Worm (Caenorhabditis elegans) whole organism, L3 larva: ENCODE measurements around the gene C11G10.1.

Experiments used
- R02D3.7 ChIP-seq: fragments of 150-350 bp; optimal IDR thresholded peaks from 2 replicates; lab custom pipeline; 2014; ENCODE audit warnings: missing biosample characterization, missing genetic modification characterization
- ZK546.5 ChIP-seq: sonication (generic microtip); optimal IDR thresholded peaks from 2 replicates; lab custom pipeline; 2017; ENCODE audit warnings: missing biosample characterization, missing genetic modification characterization
- ceh-16 ChIP-seq: sonication (generic microtip); optimal IDR thresholded peaks from 2 replicates; lab custom pipeline; 2017; ENCODE audit warnings: missing biosample characterization, missing genetic modification characterization
- ceh-28 ChIP-seq: fragments of 150-350 bp; optimal IDR thresholded peaks from 2 replicates; lab custom pipeline; 2014; ENCODE audit warnings: missing biosample characterization, missing genetic modification reagents, missing genetic modification characterization
- ceh-82 ChIP-seq: fragments of 150-350 bp; optimal IDR thresholded peaks from 2 replicates; lab custom pipeline; 2014; ENCODE audit warnings: missing biosample characterization, missing genetic modification characterization
- ceh-9 ChIP-seq: sonication (generic microtip); optimal IDR thresholded peaks from 2 replicates; lab custom pipeline; 2018; ENCODE audit warnings: missing biosample characterization, missing genetic modification characterization
- daf-12 ChIP-seq: fragments of 150-350 bp; optimal IDR thresholded peaks from 2 replicates; lab custom pipeline; 2014; ENCODE audit warnings: missing biosample characterization, missing genetic modification reagents, missing genetic modification characterization
- egl-27 ChIP-seq: sonication (generic microtip); optimal IDR thresholded peaks from 4 replicates; lab custom pipeline; 2017; ENCODE audit warnings: missing biosample characterization, missing genetic modification reagents, missing genetic modification characterization
- egl-5 ChIP-seq: fragments of 150-350 bp; optimal IDR thresholded peaks from 2 replicates; lab custom pipeline; 2017; ENCODE audit warnings: missing biosample characterization, missing genetic modification reagents, missing genetic modification characterization, inconsistent platforms
- elt-1 ChIP-seq: fragments of 150-350 bp; optimal IDR thresholded peaks from 2 replicates; lab custom pipeline; 2014; ENCODE audit warnings: missing biosample characterization, missing genetic modification characterization
- elt-2 ChIP-seq: sonication (generic microtip); optimal IDR thresholded peaks from 2 replicates; lab custom pipeline; 2016; ENCODE audit warnings: missing genetic modification reagents, mild to moderate bottlenecking, missing genetic modification characterization, missing compliant biosample characterization
- elt-3 ChIP-seq, 3 experiments: fragments of 150-350 bp in 1 of 3; sonication (generic microtip) in 2 of 3; optimal IDR thresholded peaks; 2 replicates in 2 of 3; 4 replicates in 1 of 3; lab custom pipeline; 2014 to 2017; ENCODE audit warnings: missing biosample characterization in 3 of 3, missing genetic modification characterization in 3 of 3
- eor-1 ChIP-seq, 2 experiments: fragments of 150-350 bp; optimal IDR thresholded peaks; 2 replicates each; lab custom pipeline; 2014 to 2018; ENCODE audit warnings: missing biosample characterization in 2 of 2, missing genetic modification characterization in 2 of 2
- fkh-10 ChIP-seq: sonication (generic microtip); optimal IDR thresholded peaks from 2 replicates; lab custom pipeline; 2017; ENCODE audit warnings: missing biosample characterization, missing genetic modification reagents, missing genetic modification characterization
- fkh-2 ChIP-seq: fragments of 150-350 bp; optimal IDR thresholded peaks from 2 replicates; lab custom pipeline; 2014; ENCODE audit warnings: missing biosample characterization, missing genetic modification reagents, missing genetic modification characterization
- fos-1 ChIP-seq: fragments of 150-350 bp; optimal IDR thresholded peaks from 2 replicates; lab custom pipeline; 2014; ENCODE audit warnings: missing biosample characterization, missing genetic modification characterization
- hmg-11 ChIP-seq: sonication (generic microtip); optimal IDR thresholded peaks from 2 replicates; lab custom pipeline; 2016; ENCODE audit warnings: missing genetic modification characterization, missing compliant biosample characterization
- jun-1 ChIP-seq: fragments of 150-350 bp; optimal IDR thresholded peaks from 2 replicates; lab custom pipeline; 2014; ENCODE audit warnings: missing biosample characterization, missing genetic modification reagents, missing genetic modification characterization
- lin-15B ChIP-seq: fragments of 150-350 bp; optimal IDR thresholded peaks from 2 replicates; lab custom pipeline; 2014; ENCODE audit warnings: missing biosample characterization, missing genetic modification characterization
- lin-39 ChIP-seq: fragments of 150-350 bp; optimal IDR thresholded peaks from 2 replicates; lab custom pipeline; 2018; ENCODE audit warnings: missing biosample characterization, missing genetic modification reagents, missing genetic modification characterization
- lsy-12 ChIP-seq: sonication (generic microtip); optimal IDR thresholded peaks from 2 replicates; lab custom pipeline; 2016; ENCODE audit warnings: mild to moderate bottlenecking, missing genetic modification characterization, missing compliant biosample characterization
- mdl-1 ChIP-seq: fragments of 150-350 bp; optimal IDR thresholded peaks from 2 replicates; lab custom pipeline; 2014; ENCODE audit warnings: missing biosample characterization, missing genetic modification characterization
- nfya-1 ChIP-seq: sonication (generic microtip); optimal IDR thresholded peaks from 2 replicates; lab custom pipeline; 2017; ENCODE audit warnings: missing genetic modification characterization, mild to moderate bottlenecking, missing compliant biosample characterization, antibody characterized with exemption, moderate library complexity; ENCODE audit not compliant: insufficient read depth
- nhr-11 ChIP-seq: fragments of 150-350 bp; optimal IDR thresholded peaks from 2 replicates; lab custom pipeline; 2014; ENCODE audit warnings: missing biosample characterization, missing genetic modification characterization
- nhr-12 ChIP-seq: fragments of 150-350 bp; optimal IDR thresholded peaks from 2 replicates; lab custom pipeline; 2014; ENCODE audit warnings: missing biosample characterization, missing genetic modification characterization
- nhr-23 ChIP-seq: fragments of 150-350 bp; optimal IDR thresholded peaks from 2 replicates; lab custom pipeline; 2014; ENCODE audit warnings: missing biosample characterization, missing genetic modification reagents, missing genetic modification characterization
- nhr-25 ChIP-seq: sonication (generic microtip); optimal IDR thresholded peaks from 2 replicates; lab custom pipeline; 2017; ENCODE audit warnings: missing biosample characterization, missing genetic modification characterization
- nhr-28 ChIP-seq: fragments of 150-350 bp; optimal IDR thresholded peaks from 2 replicates; lab custom pipeline; 2014; ENCODE audit warnings: missing biosample characterization, missing genetic modification characterization
- nhr-43 ChIP-seq: sonication (generic microtip); optimal IDR thresholded peaks from 2 replicates; lab custom pipeline; 2016; ENCODE audit warnings: mild to moderate bottlenecking, missing genetic modification characterization, missing compliant biosample characterization; ENCODE audit not compliant: poor library complexity, severe bottlenecking
- nhr-77 ChIP-seq: fragments of 150-350 bp; optimal IDR thresholded peaks from 2 replicates; lab custom pipeline; 2014; ENCODE audit warnings: missing biosample characterization, missing genetic modification characterization
- pha-4 ChIP-seq: fragments of 150-350 bp; optimal IDR thresholded peaks from 2 replicates; lab custom pipeline; 2014; ENCODE audit warnings: missing biosample characterization, missing genetic modification reagents, missing genetic modification characterization
- pqm-1 ChIP-seq: fragments of 150-350 bp; optimal IDR thresholded peaks from 2 replicates; lab custom pipeline; 2017; ENCODE audit warnings: missing biosample characterization, missing genetic modification characterization, inconsistent platforms
- skn-1 ChIP-seq: fragments of 150-350 bp; optimal IDR thresholded peaks from 2 replicates; lab custom pipeline; 2014; ENCODE audit warnings: missing biosample characterization, missing genetic modification characterization
- snpc-4 ChIP-seq: fragments of 150-350 bp; optimal IDR thresholded peaks from 2 replicates; lab custom pipeline; 2014; ENCODE audit warnings: missing biosample characterization, missing genetic modification characterization
- tbx-2 ChIP-seq: sonication (generic microtip); optimal IDR thresholded peaks from 2 replicates; lab custom pipeline; 2016; ENCODE audit warnings: mild to moderate bottlenecking, missing genetic modification characterization, missing compliant biosample characterization
- unc-62 ChIP-seq: fragments of 150-350 bp; sonication (generic microtip); optimal IDR thresholded peaks from 4 replicates; lab custom pipeline; 2014; ENCODE audit warnings: missing biosample characterization, missing genetic modification reagents, missing genetic modification characterization
- ztf-11 ChIP-seq: fragments of 150-350 bp; optimal IDR thresholded peaks from 2 replicates; lab custom pipeline; 2014; ENCODE audit warnings: missing biosample characterization, missing genetic modification characterization
- ztf-4 ChIP-seq: fragments of 150-350 bp; optimal IDR thresholded peaks from 2 replicates; lab custom pipeline; 2014; ENCODE audit warnings: missing biosample characterization, missing genetic modification characterization

The C11G10.1 gene

DNA sequence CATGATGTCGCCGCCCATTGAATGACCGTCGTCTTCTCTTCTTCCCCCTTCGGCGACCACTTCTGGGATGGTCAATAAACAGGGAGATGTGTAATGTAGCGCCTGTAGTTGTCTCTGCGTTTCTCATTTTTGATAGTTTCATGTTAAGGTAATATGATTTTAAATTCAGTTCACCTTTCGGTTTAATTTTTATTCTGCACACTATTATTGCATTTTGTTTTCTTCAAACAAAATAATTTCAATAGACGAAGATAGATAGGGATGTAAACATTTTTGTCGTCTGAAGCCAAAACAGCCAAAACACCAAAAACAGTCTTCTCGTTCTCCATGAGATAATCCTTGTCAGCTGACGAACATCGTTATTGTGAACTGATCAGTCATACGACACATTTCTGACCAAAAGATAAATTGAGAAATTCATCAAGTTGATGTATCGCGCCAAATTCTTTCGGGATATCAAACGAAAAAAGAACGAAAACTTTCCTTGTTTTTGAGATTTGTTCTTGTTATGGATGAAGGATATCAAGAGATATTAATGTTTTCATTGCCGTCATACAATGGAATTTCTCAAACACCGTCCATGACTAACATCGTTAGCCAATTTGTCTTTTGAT, at the start of gene C11G10.1:
Gene C11G10.1 (minus strand): TSS at position 51 of the 614 bp plus-strand sequence.
- TF ChIP-seq unc-62 (GFP tag; lab: Kevin White, UChicago) (no peak), skn-1 (no peak), R02D3.7 (no peak), nhr-23 (tag; lab: Kevin White, UChicago) (peak; percentile 54), elt-1 (tag; lab: Kevin White, UChicago) (no peak), lsy-12 (tag; lab: Kevin White, UChicago) (no peak), jun-1 (no peak), eor-1 (tag; optimal IDR thresholded peaks at IDR 0.05; lab: Kevin White, UChicago) (no peak), egl-27 (no peak), ztf-11 (tag; lab: Kevin White, UChicago) (no peak), nhr-11 (tag; lab: Kevin White, UChicago) (no peak), lin-39 (tag; lab: Kevin White, UChicago) (no peak), ceh-82 (tag; lab: Kevin White, UChicago) (no peak), elt-2 (no peak), pha-4 (tag; lab: Kevin White, UChicago) (no peak), nhr-25 (tag; lab: Kevin White, UChicago) (peak; percentile 8), ztf-4 (no peak), ceh-28 (tag; lab: Kevin White, UChicago) (no peak), elt-3 (tag; optimal IDR thresholded peaks at IDR 0.05; lab: Kevin White, UChicago) (peak in 1 of 3 experiments; percentile 8), nhr-43 (tag; lab: Kevin White, UChicago) (peak; percentile 44), fos-1 (tag; lab: Kevin White, UChicago) (no peak), lin-15B (tag; lab: Kevin White, UChicago) (no peak), fkh-2 (tag; lab: Kevin White, UChicago) (no peak)

DNA sequence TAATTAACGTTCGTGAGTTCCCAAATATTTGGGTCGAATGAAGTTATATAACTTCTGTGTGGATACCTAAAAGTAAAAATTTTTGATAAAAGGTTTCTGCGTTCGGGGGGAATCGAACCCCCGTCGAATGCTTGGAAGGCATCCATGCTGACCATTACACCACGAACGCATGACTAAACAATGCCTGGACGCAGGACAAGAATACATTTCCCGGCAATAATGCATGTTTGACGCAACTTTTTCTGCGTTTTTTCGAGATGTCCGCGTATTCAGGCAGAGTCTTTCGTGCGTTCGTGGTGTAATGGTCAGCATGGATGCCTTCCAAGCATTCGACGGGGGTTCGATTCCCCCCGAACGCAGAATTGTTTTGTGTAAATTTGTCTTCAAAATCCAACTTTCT, 42.2 kb upstream of the C11G10.1 start:
- peak; percentile 9 for TF ChIP-seq ceh-28 (tag; lab: Kevin White, UChicago)
- peak; percentile 40 for TF ChIP-seq skn-1
- TF ChIP-seq nhr-77 = peak; percentile 5
- peak; percentile 13 for TF ChIP-seq snpc-4 (tag; lab: Kevin White, UChicago)
- TF ChIP-seq unc-62 (GFP tag; lab: Kevin White, UChicago) = peak; percentile 32
- TF ChIP-seq daf-12 = no peak
- peak; percentile 63 for TF ChIP-seq lsy-12 (tag; lab: Kevin White, UChicago)
- peak; percentile 66 for TF ChIP-seq nhr-23 (tag; lab: Kevin White, UChicago)
- peak; percentile 73 for TF ChIP-seq tbx-2 (tag; lab: Kevin White, UChicago)
- TF ChIP-seq mdl-1 (tag; lab: Kevin White, UChicago) = no peak
- peak; percentile 52 for TF ChIP-seq egl-5 (tag; lab: Kevin White, UChicago)
- TF ChIP-seq pqm-1 = peak; percentile 73
- TF ChIP-seq nfya-1 (tag; lab: Kevin White, UChicago) = peak; percentile 51
- TF ChIP-seq ceh-9 = no peak
- peak; percentile 35 for TF ChIP-seq ceh-82 (tag; lab: Kevin White, UChicago)
- peak; percentile 47 for TF ChIP-seq lin-39 (tag; lab: Kevin White, UChicago)
- TF ChIP-seq nhr-25 (tag; lab: Kevin White, UChicago) = peak; percentile 46
- no peak for TF ChIP-seq ZK546.5
- TF ChIP-seq pha-4 (tag; lab: Kevin White, UChicago) = peak; percentile 25
- TF ChIP-seq hmg-11 (tag; lab: Kevin White, UChicago) = peak; percentile 59
- peak in 1 of 3 experiments; percentile 44 for TF ChIP-seq elt-3 (tag; optimal IDR thresholded peaks at IDR 0.05; lab: Kevin White, UChicago)
- no peak for TF ChIP-seq ceh-16 (tag; lab: Kevin White, UChicago)
- TF ChIP-seq nhr-43 (tag; lab: Kevin White, UChicago) = peak; percentile 82
- TF ChIP-seq nhr-12 (tag; lab: Kevin White, UChicago) = no peak
- peak; percentile 58 for TF ChIP-seq jun-1
- TF ChIP-seq elt-2 = peak; percentile 57
- TF ChIP-seq nhr-28 (tag; lab: Kevin White, UChicago) = peak; percentile 13

DNA sequence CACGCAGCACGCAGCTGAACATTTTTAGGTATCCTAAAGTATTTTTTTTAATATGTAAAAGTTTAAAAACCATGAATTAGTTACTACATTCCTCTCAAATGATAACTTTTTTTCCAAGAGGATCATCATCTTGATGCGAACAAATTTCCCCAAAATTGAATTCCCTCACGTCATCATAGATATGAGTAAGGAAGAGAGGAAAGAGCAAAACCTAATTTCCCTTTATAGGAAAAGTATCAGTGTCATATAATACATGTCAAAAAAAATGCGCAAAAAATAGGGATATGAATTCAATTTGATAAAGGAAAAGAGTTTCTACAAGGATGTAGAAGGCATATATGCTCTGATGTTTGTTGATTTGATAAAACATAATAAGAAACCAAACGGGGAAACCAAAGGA, 41.6 kb upstream of the C11G10.1 start:
- peak; percentile 31 for TF ChIP-seq fkh-10 (GFP tag; lab: Kevin White, UChicago)
- no peak for TF ChIP-seq hmg-11 (tag; lab: Kevin White, UChicago)
- TF ChIP-seq lin-39 (tag; lab: Kevin White, UChicago) = no peak
- no peak for TF ChIP-seq egl-27
- TF ChIP-seq, all 47 proteins: peak for 1
